Fruit fly (Drosophila melanogaster): ENCODE results near the gene CG4360.

The CG4360 gene

DNA sequence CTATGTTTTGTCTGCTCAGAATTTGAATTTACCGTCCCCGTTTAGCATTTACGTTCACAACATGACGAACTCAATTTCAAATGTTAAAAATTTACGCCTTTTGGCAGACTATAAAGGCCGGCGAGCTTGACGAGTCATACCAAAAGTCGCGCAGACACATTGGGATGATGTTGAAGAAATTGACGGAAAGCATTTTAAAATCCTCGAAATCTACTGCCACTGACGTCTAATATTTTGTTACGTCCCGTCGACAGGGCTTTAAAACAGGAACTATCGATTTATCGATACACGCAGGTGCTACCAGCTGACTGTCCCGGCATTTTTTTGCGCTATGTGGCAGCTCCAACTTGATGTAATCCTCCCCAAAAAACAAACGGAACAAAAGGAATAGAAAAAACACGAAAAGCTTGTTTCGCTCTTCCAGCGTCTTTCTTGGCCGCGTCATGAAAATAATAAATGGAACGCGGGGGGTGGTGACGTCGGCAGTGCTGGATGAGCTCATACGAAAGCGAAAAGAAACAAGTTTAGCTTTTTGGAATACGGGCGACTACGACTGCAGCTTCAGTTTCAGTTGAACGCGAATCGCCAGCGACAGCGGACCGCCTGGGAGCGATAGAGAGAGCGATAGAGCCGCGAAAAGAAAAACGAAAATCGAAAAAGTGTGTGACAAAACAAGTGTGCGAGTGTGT lies 18.7 kb downstream of the CG4360 start, which contains the start of gene Orp8 (continued):
- TF ChIP-seq gsb-n (tag; optimal IDR thresholded peaks at IDR 0.05): no peak
- TF ChIP-seq CG2712 (tag; optimal IDR thresholded peaks at IDR 0.05): no peak
- no peak; the same call in none of the 2 replicates for TF ChIP-seq hbn (GFP tag; IDR thresholded peaks at IDR 0.05; ENCODE audit: partially characterized antibody)
- TF ChIP-seq tin (GFP tag; optimal IDR thresholded peaks at IDR 0.05): no peak
- peak; percentile 94; the same call in 3 of the 4 replicates for TF ChIP-seq chinmo (GFP tag; IDR thresholded peaks at IDR 0.05; ENCODE audit: partially characterized antibody)
- no peak for TF ChIP-seq ase (GFP tag; IDR thresholded peaks at IDR 0.05)
- TF ChIP-seq CG7372 (GFP tag; IDR thresholded peaks at IDR 0.05): no peak
- no peak for TF ChIP-seq tio (GFP tag; optimal IDR thresholded peaks at IDR 0.05)
- TF ChIP-seq prd (optimal IDR thresholded peaks at IDR 0.05): no peak
- no peak for TF ChIP-seq prd (GFP tag; IDR thresholded peaks at IDR 0.05)
- TF ChIP-seq BEAF-32 (GFP tag; optimal IDR thresholded peaks at IDR 0.05): peak; percentile 73
- peak; percentile 62; the same call in 2 of the 4 replicates for TF ChIP-seq Dll (GFP tag; IDR thresholded peaks at IDR 0.05; ENCODE audit: partially characterized antibody)
- TF ChIP-seq inv (GFP tag; IDR thresholded peaks at IDR 0.05; ENCODE audit: partially characterized antibody): 0 out of 2 replicates have a peak, but pooled peaks have one; percentile 14
- peak; percentile 5 for TF ChIP-seq CG11504 (tag; optimal IDR thresholded peaks at IDR 0.05)
- TF ChIP-seq CG17328 (GFP tag; IDR thresholded peaks at IDR 0.05): peak; percentile 39; the same call in 1 of the 2 replicates
- TF ChIP-seq CG13775 (GFP tag; optimal IDR thresholded peaks at IDR 0.05): no peak
- peak; percentile 18 for TF ChIP-seq Fer3 (tag; optimal IDR thresholded peaks at IDR 0.05)
- 0 out of 2 replicates have a peak, but pooled peaks have one; percentile 14 for TF ChIP-seq Xrp1 (GFP tag; IDR thresholded peaks at IDR 0.05)
- TF ChIP-seq shn (GFP tag; optimal IDR thresholded peaks at IDR 0.05): no peak
- TF ChIP-seq CG12659 (GFP tag; optimal IDR thresholded peaks at IDR 0.05): peak; percentile 40
- no peak for TF ChIP-seq CG2678 (tag; optimal IDR thresholded peaks at IDR 0.05)
- no peak for TF ChIP-seq Optix (GFP tag; IDR thresholded peaks at IDR 0.05)
- no peak for TF ChIP-seq Hmx (GFP tag; optimal IDR thresholded peaks at IDR 0.05)
- no peak for TF ChIP-seq CG6813 (GFP tag; optimal IDR thresholded peaks at IDR 0.05)
- no peak for TF ChIP-seq Ravus (GFP tag; IDR thresholded peaks at IDR 0.05)
- peak; percentile 32; the same call in 1 of the 2 replicates for TF ChIP-seq amos (GFP tag; IDR thresholded peaks at IDR 0.05; ENCODE audit: partially characterized antibody)
- TF ChIP-seq Nf-YC (tag; optimal IDR thresholded peaks at IDR 0.05): peak; percentile 43
- no peak for TF ChIP-seq ro (GFP tag; IDR thresholded peaks at IDR 0.05)
- no peak for TF ChIP-seq chm (GFP tag; IDR thresholded peaks at IDR 0.05)
- peak; percentile 23 for TF ChIP-seq disco-r (GFP tag; optimal IDR thresholded peaks at IDR 0.05)
- TF ChIP-seq CG11723 (GFP tag; optimal IDR thresholded peaks at IDR 0.05): peak; percentile 16
- TF ChIP-seq her (GFP tag; optimal IDR thresholded peaks at IDR 0.05): peak; percentile 27
- peak in 1 of 2 experiments; percentile 85 for TF ChIP-seq crp (GFP tag; optimal IDR thresholded peaks at IDR 0.05)
- peak; percentile 43 for TF ChIP-seq CG12299 (tag; optimal IDR thresholded peaks at IDR 0.05)
- TF ChIP-seq croc (GFP tag; conservative IDR thresholded peaks at IDR 0.05): no peak
- TF ChIP-seq cwo (GFP tag; optimal IDR thresholded peaks at IDR 0.05): peak; percentile 46
- TF ChIP-seq CG1233 (GFP tag; optimal IDR thresholded peaks at IDR 0.05): no peak
- no peak for TF ChIP-seq oc (tag; optimal IDR thresholded peaks at IDR 0.05)
- TF ChIP-seq bab2 (GFP tag; optimal IDR thresholded peaks at IDR 0.05): no peak
- no peak for TF ChIP-seq Meics (GFP tag; optimal IDR thresholded peaks at IDR 0.05)
- TF ChIP-seq slbo (GFP tag; IDR thresholded peaks at IDR 0.05): no peak
- TF ChIP-seq NC2β (GFP tag; optimal IDR thresholded peaks at IDR 0.05): no peak
- TF ChIP-seq Bdp1 (GFP tag; optimal IDR thresholded peaks at IDR 0.05): no peak
- TF ChIP-seq CG16815 (GFP tag; optimal IDR thresholded peaks at IDR 0.05): no peak
- TF ChIP-seq schlank (tag; optimal IDR thresholded peaks at IDR 0.05): no peak
- TF ChIP-seq CG17802 (tag; optimal IDR thresholded peaks at IDR 0.05): no peak
- peak; percentile 63; the same call in 1 of the 2 replicates for TF ChIP-seq unc-4 (GFP tag; IDR thresholded peaks at IDR 0.05; ENCODE audit: partially characterized antibody)
- TF ChIP-seq Aef1 (GFP tag; IDR thresholded peaks at IDR 0.05): no peak
- TF ChIP-seq CG10462 (GFP tag; optimal IDR thresholded peaks at IDR 0.05): no peak

Measured in whole organism, embryonic.